Fruit fly (Drosophila melanogaster) whole organism, larva: ENCODE data around the gene CG45492.

Source experiments
- noc ChIP-seq: fragments of 200-800 bp; sonication (Bioruptor generic); optimal IDR thresholded peaks from 3 replicates; lab custom pipeline; 2019; ENCODE audit warnings: missing biosample characterization, mild to moderate bottlenecking, missing genetic modification characterization, moderate library complexity

Gene CG45492

dm6 chrX:19897328-19897990, 46.5 kb downstream of the CG45492 start:
- TF ChIP-seq noc: no peak
